Worm (Caenorhabditis elegans) whole organism, L1 larva: Measurements from ENCODE around the gene srx-131.

Experiments used
- C16A3.4 ChIP-seq: fragments of 150-350 bp; optimal IDR thresholded peaks from 2 replicates; lab custom pipeline; 2014; ENCODE audit warnings: missing biosample characterization, missing genetic modification characterization
- F16B12.6 ChIP-seq: fragments of 150-350 bp; optimal IDR thresholded peaks from 2 replicates; lab custom pipeline; 2014; ENCODE audit warnings: missing biosample characterization, missing genetic modification characterization
- Y116A8C.19 ChIP-seq: sonication (generic microtip); optimal IDR thresholded peaks from 2 replicates; lab custom pipeline; 2016; ENCODE audit warnings: missing compliant biosample characterization, missing genetic modification characterization, borderline replicate concordance
- aha-1 ChIP-seq: fragments of 150-350 bp; optimal IDR thresholded peaks from 2 replicates; lab custom pipeline; 2014; ENCODE audit warnings: missing biosample characterization, missing genetic modification characterization
- blmp-1 ChIP-seq: fragments of 150-350 bp; optimal IDR thresholded peaks from 2 replicates; lab custom pipeline; 2014; ENCODE audit warnings: missing biosample characterization, missing genetic modification characterization
- ceh-63 ChIP-seq: fragments of 200-800 bp; sonication (Bioruptor generic); optimal IDR thresholded peaks from 2 replicates; lab custom pipeline; 2018; ENCODE audit warnings: mild to moderate bottlenecking, missing genetic modification characterization, missing compliant biosample characterization
- ceh-8 ChIP-seq: fragments of 200-800 bp; sonication (Bioruptor generic); optimal IDR thresholded peaks from 2 replicates; lab custom pipeline; 2018; ENCODE audit warnings: mild to moderate bottlenecking, missing genetic modification characterization, moderate library complexity, missing compliant biosample characterization
- ceh-88 ChIP-seq: fragments of 200-800 bp; sonication (Bioruptor generic); IDR thresholded peaks from 2 replicates; pipeline ENCODE4 v1.3.6; 2022; ENCODE audit warnings: missing genetic modification characterization, missing compliant biosample characterization
- dsc-1 ChIP-seq: sonication (generic microtip); optimal IDR thresholded peaks from 2 replicates; lab custom pipeline; 2016; ENCODE audit warnings: mild to moderate bottlenecking, missing genetic modification characterization, missing compliant biosample characterization
- efl-1 ChIP-seq, 4 experiments: fragments of 150-350 bp; optimal IDR thresholded peaks in 3 of 4; peaks in 1 of 4; 1 replicate in 1 of 4; 2 replicates in 3 of 4; lab custom pipeline; 2014; ENCODE audit warnings: missing biosample characterization in 2 of 4, missing genetic modification characterization in 2 of 4, missing genetic modification reagents in 2 of 4
- egl-13 ChIP-seq: sonication (generic microtip); optimal IDR thresholded peaks from 2 replicates; lab custom pipeline; 2016; ENCODE audit warnings: missing genotype, missing genetic modification reagents, missing genetic modification characterization, missing compliant biosample characterization
- elt-3 ChIP-seq, 6 experiments: fragments of 150-350 bp in 1 of 6; sonication (generic microtip); optimal IDR thresholded peaks; 2 replicates each; lab custom pipeline; 2017 to 2018; ENCODE audit warnings: missing biosample characterization in 6 of 6, missing genetic modification characterization in 6 of 6, inconsistent platforms in 1 of 6
- ets-5 ChIP-seq: fragments of 200-800 bp; sonication (Bioruptor generic); IDR thresholded peaks from 2 replicates; pipeline ENCODE4 v1.3.6; 2022; ENCODE audit warnings: missing genetic modification characterization, missing compliant biosample characterization
- fkh-4 ChIP-seq: sonication (generic microtip); optimal IDR thresholded peaks from 2 replicates; lab custom pipeline; 2016; ENCODE audit warnings: missing compliant biosample characterization, missing genetic modification characterization, borderline replicate concordance
- hpl-2 ChIP-seq: fragments of 150-350 bp; optimal IDR thresholded peaks from 2 replicates; lab custom pipeline; 2014; ENCODE audit warnings: missing biosample characterization, missing genetic modification reagents, missing genetic modification characterization
- lin-13 ChIP-seq: fragments of 150-350 bp; optimal IDR thresholded peaks from 2 replicates; lab custom pipeline; 2014; ENCODE audit warnings: missing biosample characterization, missing genetic modification reagents, missing genetic modification characterization
- lin-14 ChIP-seq: fragments of 200-800 bp; sonication (Bioruptor generic); optimal IDR thresholded peaks from 2 replicates; lab custom pipeline; 2018; ENCODE audit warnings: mild to moderate bottlenecking, missing genetic modification characterization, moderate library complexity, missing compliant biosample characterization
- lsy-2 ChIP-seq, 2 experiments: fragments of 150-350 bp; optimal IDR thresholded peaks; 2 replicates each; lab custom pipeline; 2014; ENCODE audit warnings: missing biosample characterization in 2 of 2, missing genetic modification characterization in 2 of 2
- nhr-19 ChIP-seq: fragments of 200-800 bp; sonication (Bioruptor generic); conservative IDR thresholded peaks from 2 replicates; pipeline ENCODE4 v1.3.6; 2022; ENCODE audit warnings: missing genetic modification characterization, missing compliant biosample characterization
- nhr-20 ChIP-seq: sonication (generic microtip); optimal IDR thresholded peaks from 2 replicates; lab custom pipeline; 2016; ENCODE audit warnings: mild to moderate bottlenecking, missing genetic modification characterization, missing compliant biosample characterization
- pax-3 ChIP-seq: fragments of 200-800 bp; sonication (Bioruptor generic); optimal IDR thresholded peaks from 2 replicates; lab custom pipeline; 2018; ENCODE audit warnings: mild to moderate bottlenecking, missing genetic modification characterization, moderate library complexity, missing compliant biosample characterization
- pqm-1 ChIP-seq: sonication (generic microtip); optimal IDR thresholded peaks from 3 replicates; lab custom pipeline; 2017; ENCODE audit warnings: missing biosample characterization, missing genetic modification characterization
- rnt-1 ChIP-seq: sonication (generic microtip); optimal IDR thresholded peaks from 2 replicates; lab custom pipeline; 2016; ENCODE audit warnings: mild to moderate bottlenecking, missing genetic modification characterization, moderate library complexity, missing compliant biosample characterization
- snpc-4 ChIP-seq: fragments of 150-350 bp; optimal IDR thresholded peaks from 2 replicates; lab custom pipeline; 2014; ENCODE audit warnings: missing biosample characterization, missing genetic modification characterization
- sptf-1 ChIP-seq: fragments of 150-350 bp; optimal IDR thresholded peaks from 2 replicates; lab custom pipeline; 2014; ENCODE audit warnings: missing biosample characterization, missing genetic modification characterization
- tbx-2 ChIP-seq: sonication (generic microtip); optimal IDR thresholded peaks from 2 replicates; lab custom pipeline; 2016; ENCODE audit warnings: missing genetic modification characterization, missing compliant biosample characterization
- tlp-1 ChIP-seq: fragments of 150-350 bp; optimal IDR thresholded peaks from 2 replicates; lab custom pipeline; 2014; ENCODE audit warnings: missing biosample characterization, missing genetic modification characterization
- unc-30 ChIP-seq: sonication (generic microtip); optimal IDR thresholded peaks from 2 replicates; lab custom pipeline; 2017; ENCODE audit warnings: missing biosample characterization, missing genetic modification characterization
- unc-86 ChIP-seq: sonication (generic microtip); optimal IDR thresholded peaks from 2 replicates; lab custom pipeline; 2016; ENCODE audit warnings: missing genetic modification characterization, missing compliant biosample characterization
- zag-1 ChIP-seq: fragments of 150-350 bp; optimal IDR thresholded peaks from 2 replicates; lab custom pipeline; 2014; ENCODE audit warnings: missing biosample characterization, missing genetic modification characterization
- ztf-11 ChIP-seq, 2 experiments: sonication (generic microtip); optimal IDR thresholded peaks; 2 replicates each; lab custom pipeline; 2016 to 2017; ENCODE audit warnings: missing genetic modification characterization in 2 of 2, missing biosample characterization in 1 of 2, missing compliant biosample characterization in 1 of 2

Gene srx-131

ce11 chrV:13827920-13828319, 17.3 kb upstream of the srx-131 start, which contains the start of gene nrf-5:
Gene nrf-5 (plus strand): TSS chrV:13828267.
- TF ChIP-seq dsc-1 (peak; percentile 69), rnt-1 (tag; lab: Kevin White, UChicago) (peak; percentile 65), efl-1 (optimal IDR thresholded peaks at IDR 0.05; lab: Kevin White, UChicago) (no peak), efl-1 (GFP tag; optimal IDR thresholded peaks at IDR 0.05 in 1 of 2; lab: Kevin White, UChicago) (peak in 1 of 2 experiments; percentile 5), C16A3.4 (tag; lab: Kevin White, UChicago) (no peak)

- TF ChIP-seq tbx-2 (tag; lab: Kevin White, UChicago) (no peak), Y116A8C.19 (tag; lab: Kevin White, UChicago) (no peak), ceh-8 (no peak), nhr-19 (no peak), nhr-20 (no peak), pqm-1 (tag; lab: Kevin White, UChicago) (no peak), lsy-2 (tag; optimal IDR thresholded peaks at IDR 0.05; lab: Kevin White, UChicago) (no peak), snpc-4 (tag; lab: Kevin White, UChicago) (no peak), pax-3 (tag; lab: Kevin White, UChicago) (no peak), hpl-2 (no peak), unc-30 (tag; lab: Kevin White, UChicago) (no peak), sptf-1 (tag; lab: Kevin White, UChicago) (no peak), aha-1 (no peak), ets-5 (GFP tag; lab: Robert Waterston, UW) (no peak), lin-13 (no peak), egl-13 (tag; lab: Kevin White, UChicago) (no peak)
Observed at ce11 chrV:13830813-13831212, 14.4 kb upstream of the srx-131 start, which contains the start of gene str-165. Gene str-165 (plus strand): TSS chrV:13831113.

ce11 chrV:13833951-13834350, 11.3 kb upstream of the srx-131 start, which contains the start of gene srx-129:
Gene srx-129 (plus strand): TSS chrV:13834251.
- no peak for TF ChIP-seq fkh-4
- no peak for TF ChIP-seq tlp-1 (tag; lab: Kevin White, UChicago)
- no peak for TF ChIP-seq ztf-11 (tag; optimal IDR thresholded peaks at IDR 0.05; lab: Kevin White, UChicago)
- no peak for TF ChIP-seq lin-13
- TF ChIP-seq zag-1, result no peak
- TF ChIP-seq unc-86 (tag; lab: Kevin White, UChicago), result no peak
- TF ChIP-seq blmp-1, result no peak
- no peak for TF ChIP-seq F16B12.6 (tag; lab: Kevin White, UChicago)
- no peak for TF ChIP-seq elt-3 (tag; optimal IDR thresholded peaks at IDR 0.05; lab: Kevin White, UChicago)

ce11 chrV:13837173-13837572, 8.1 kb upstream of the srx-131 start, which contains the start of gene srx-128:
Gene srx-128 (plus strand): TSS chrV:13837473.
- TF ChIP-seq egl-13 (tag; lab: Kevin White, UChicago), result no peak
- no peak for TF ChIP-seq nhr-20
- TF ChIP-seq efl-1 (optimal IDR thresholded peaks at IDR 0.05; lab: Kevin White, UChicago), result no peak
- peak in 1 of 2 experiments; percentile 47 for TF ChIP-seq efl-1 (GFP tag; optimal IDR thresholded peaks at IDR 0.05 in 1 of 2; lab: Kevin White, UChicago)

ce11 chrV:13839433-13839832, 5.8 kb upstream of the srx-131 start, which contains the start of gene F55B12.10:
Gene F55B12.10 (plus strand): TSS chrV:13839733.
- no peak for TF ChIP-seq ets-5 (GFP tag; lab: Robert Waterston, UW)
- no peak for TF ChIP-seq F16B12.6 (tag; lab: Kevin White, UChicago)

- TF ChIP-seq efl-1 (optimal IDR thresholded peaks at IDR 0.05; lab: Kevin White, UChicago) (no peak), efl-1 (GFP tag; optimal IDR thresholded peaks at IDR 0.05 in 1 of 2; lab: Kevin White, UChicago) (peak in 1 of 2 experiments; percentile 29), ceh-88 (GFP tag; lab: Robert Waterston, UW) (no peak)
Observed at ce11 chrV:13840909-13841308, 4.3 kb upstream of the srx-131 start, which contains the start of gene srx-17. Gene srx-17 (plus strand): TSS chrV:13841209.

- no peak for TF ChIP-seq ceh-63 (GFP tag; lab: Kevin White, UChicago)
- TF ChIP-seq rnt-1 (tag; lab: Kevin White, UChicago), result no peak
- no peak for TF ChIP-seq tbx-2 (tag; lab: Kevin White, UChicago)
- TF ChIP-seq lsy-2 (tag; optimal IDR thresholded peaks at IDR 0.05; lab: Kevin White, UChicago), result no peak
- no peak for TF ChIP-seq lin-14 (GFP tag; lab: Kevin White, UChicago)
- TF ChIP-seq, all 84 proteins: peak for 0
Observed at ce11 chrV:13843147-13843546, 2.1 kb upstream of the srx-131 start, which contains the start of gene srx-130. Gene srx-130 (plus strand): TSS chrV:13843447.
